Fruit fly (Drosophila melanogaster) whole organism, wandering third instar larva: Measurements from ENCODE around the gene Hipk.

Experiments
- CG32264 ChIP-seq: fragments of 200-800 bp; sonication (Bioruptor generic); optimal IDR thresholded peaks from 2 replicates; lab custom pipeline; 2016; ENCODE audit warnings: missing biosample characterization, missing genetic modification characterization
- CG9705 ChIP-seq: fragments of 200-800 bp; sonication (Bioruptor generic); optimal IDR thresholded peaks from 2 replicates; lab custom pipeline; 2018; ENCODE audit warnings: missing biosample characterization, mild to moderate bottlenecking, missing genetic modification characterization
- CrebA ChIP-seq: fragments of 200-800 bp; sonication (Bioruptor generic); optimal IDR thresholded peaks from 2 replicates; lab custom pipeline; 2016; ENCODE audit warnings: missing biosample characterization, mild to moderate bottlenecking, missing genetic modification characterization, borderline replicate concordance
- Dfd ChIP-seq: fragments of >200 bp; optimal IDR thresholded peaks from 2 replicates; lab custom pipeline; 2017; ENCODE audit warnings: missing biosample characterization, missing genetic modification characterization
- Dif ChIP-seq: fragments of 200-275, 200-300 bp; sonication (Bioruptor generic); optimal IDR thresholded peaks from 2 replicates; lab custom pipeline; 2018; ENCODE audit warnings: missing biosample characterization, missing genetic modification characterization; ENCODE audit not compliant: partially characterized antibody
- GATAd ChIP-seq: sonication (Bioruptor generic); optimal IDR thresholded peaks from 2 replicates; lab custom pipeline; 2016; ENCODE audit warnings: missing biosample characterization, missing genetic modification characterization
- HLH106 ChIP-seq: fragments of 200-800 bp; optimal IDR thresholded peaks from 3 replicates; lab custom pipeline; 2019; ENCODE audit warnings: missing biosample characterization, mild to moderate bottlenecking, missing genetic modification characterization, moderate library complexity
- Hnf4 ChIP-seq: fragments of 200-800 bp; sonication (Bioruptor generic); optimal IDR thresholded peaks from 2 replicates; lab custom pipeline; 2016; ENCODE audit warnings: missing biosample characterization, mild to moderate bottlenecking, missing genetic modification characterization
- Hr78 ChIP-seq: fragments of >200 bp; optimal IDR thresholded peaks from 2 replicates; lab custom pipeline; 2017; ENCODE audit warnings: missing biosample characterization, missing genetic modification characterization
- Hr83 ChIP-seq: fragments of 200-300 bp; sonication (Bioruptor generic); optimal IDR thresholded peaks from 2 replicates; lab custom pipeline; 2016; ENCODE audit warnings: missing biosample characterization, mild to moderate bottlenecking, missing genetic modification characterization, moderate library complexity; ENCODE audit not compliant: poor library complexity, severe bottlenecking
- Jra ChIP-seq: sonication (Bioruptor generic); optimal IDR thresholded peaks from 2 replicates; lab custom pipeline; 2016; ENCODE audit warnings: missing biosample characterization, missing genetic modification characterization
- Mio ChIP-seq: sonication (Bioruptor generic); optimal IDR thresholded peaks from 2 replicates; lab custom pipeline; 2016; ENCODE audit warnings: missing biosample characterization, missing genetic modification characterization
- N ChIP-seq: fragments of >200 bp; optimal IDR thresholded peaks from 2 replicates; lab custom pipeline; 2018; ENCODE audit warnings: missing biosample characterization, missing external identifiers, missing genetic modification characterization
- OdsH ChIP-seq: fragments of 200-800 bp; sonication (Bioruptor generic); optimal IDR thresholded peaks from 2 replicates; lab custom pipeline; 2016; ENCODE audit warnings: missing biosample characterization, mild to moderate bottlenecking, missing genetic modification characterization
- Rel ChIP-seq, 2 experiments: fragments of 200-800 bp; sonication (Bioruptor generic) in 1 of 2; optimal IDR thresholded peaks; 2 replicates in 1 of 2; 3 replicates in 1 of 2; lab custom pipeline; 2016 to 2019; ENCODE audit warnings: mild to moderate bottlenecking in 2 of 2, missing biosample characterization in 2 of 2, missing genetic modification characterization in 2 of 2, moderate library complexity in 1 of 2
- Sp1 ChIP-seq: fragments of 200-800 bp; sonication (Bioruptor generic); optimal IDR thresholded peaks from 3 replicates; lab custom pipeline; 2019; ENCODE audit warnings: missing biosample characterization, mild to moderate bottlenecking, missing genetic modification characterization, moderate library complexity
- Vsx2 ChIP-seq: fragments of 200-300, 225-300 bp; sonication (Bioruptor generic); optimal IDR thresholded peaks from 2 replicates; lab custom pipeline; 2018; ENCODE audit warnings: missing biosample characterization, missing genetic modification characterization; ENCODE audit not compliant: partially characterized antibody
- br ChIP-seq: fragments of 200-800 bp; sonication (Bioruptor generic); optimal IDR thresholded peaks from 2 replicates; lab custom pipeline; 2016; ENCODE audit warnings: missing biosample characterization, missing genetic modification characterization
- brk ChIP-seq: fragments of 200-800 bp; sonication (Bioruptor generic); optimal IDR thresholded peaks from 2 replicates; lab custom pipeline; 2016; ENCODE audit warnings: missing biosample characterization, mild to moderate bottlenecking, missing genetic modification characterization
- dl ChIP-seq, 2 experiments: fragments of 175-275, 200-275 bp in 1 of 2; fragments of 200-275 bp in 1 of 2; sonication (Bioruptor generic); optimal IDR thresholded peaks; lab custom pipeline; 2018; ENCODE audit warnings: mild to moderate bottlenecking in 2 of 2, missing biosample characterization in 2 of 2, missing genetic modification characterization in 2 of 2, moderate library complexity in 2 of 2; ENCODE audit not compliant: partially characterized antibody in 2 of 2, insufficient read depth in 1 of 2
- dmrt93B ChIP-seq: fragments of 200-800 bp; sonication (Bioruptor generic); optimal IDR thresholded peaks from 2 replicates; lab custom pipeline; 2018; ENCODE audit warnings: missing biosample characterization, mild to moderate bottlenecking, missing genetic modification characterization
- dsf ChIP-seq: sonication (Bioruptor generic); optimal IDR thresholded peaks from 2 replicates; lab custom pipeline; 2016; ENCODE audit warnings: missing biosample characterization, missing genetic modification characterization, borderline replicate concordance
- ey ChIP-seq: fragments of 200-800 bp; sonication (Bioruptor generic); optimal IDR thresholded peaks from 2 replicates; lab custom pipeline; 2016; ENCODE audit warnings: missing biosample characterization, missing genetic modification characterization
- foxo ChIP-seq, 2 experiments: fragments of 200-800 bp; sonication (Bioruptor generic); optimal IDR thresholded peaks; 2 replicates in 1 of 2; 3 replicates in 1 of 2; lab custom pipeline; 2016 to 2017; ENCODE audit warnings: missing biosample characterization in 2 of 2, missing genetic modification characterization in 2 of 2
- fru ChIP-seq: fragments of 200-800 bp; sonication (Bioruptor generic); optimal IDR thresholded peaks from 3 replicates; lab custom pipeline; 2016; ENCODE audit warnings: missing biosample characterization, mild to moderate bottlenecking, missing genetic modification characterization
- h ChIP-seq: fragments of 200-800 bp; sonication (Bioruptor generic); optimal IDR thresholded peaks from 3 replicates; lab custom pipeline; 2016; ENCODE audit warnings: missing biosample characterization, mild to moderate bottlenecking, missing genetic modification characterization
- jim ChIP-seq: fragments of 175-275, 200-325 bp; sonication (Bioruptor generic); optimal IDR thresholded peaks from 2 replicates; lab custom pipeline; 2016; ENCODE audit warnings: missing biosample characterization, mild to moderate bottlenecking, missing genetic modification characterization
- pan ChIP-seq: fragments of >200 bp; optimal IDR thresholded peaks from 2 replicates; lab custom pipeline; 2017
- psq ChIP-seq: fragments of 200-800 bp; sonication (Bioruptor generic); optimal IDR thresholded peaks from 3 replicates; lab custom pipeline; 2017; ENCODE audit warnings: missing biosample characterization, mild to moderate bottlenecking, missing genetic modification characterization, moderate library complexity
- rgr ChIP-seq: fragments of 200-800 bp; sonication (Bioruptor generic); optimal IDR thresholded peaks from 3 replicates; lab custom pipeline; 2016; ENCODE audit warnings: missing biosample characterization, mild to moderate bottlenecking, missing genetic modification characterization
- sage ChIP-seq: fragments of 200-800 bp; sonication (Bioruptor generic); optimal IDR thresholded peaks from 2 replicates; lab custom pipeline; 2016; ENCODE audit warnings: missing biosample characterization, mild to moderate bottlenecking, missing genetic modification characterization
- sv ChIP-seq: fragments of 200-800 bp; sonication (Bioruptor generic); optimal IDR thresholded peaks from 3 replicates; lab custom pipeline; 2016; ENCODE audit warnings: missing biosample characterization, missing genetic modification characterization
- tai ChIP-seq: sonication (Bioruptor generic); optimal IDR thresholded peaks from 2 replicates; lab custom pipeline; 2016; ENCODE audit warnings: missing biosample characterization, missing genetic modification characterization
- woc ChIP-seq: sonication (Bioruptor generic); optimal IDR thresholded peaks from 2 replicates; lab custom pipeline; 2016; ENCODE audit warnings: missing biosample characterization, mild to moderate bottlenecking, missing genetic modification characterization

Gene Hipk

DNA sequence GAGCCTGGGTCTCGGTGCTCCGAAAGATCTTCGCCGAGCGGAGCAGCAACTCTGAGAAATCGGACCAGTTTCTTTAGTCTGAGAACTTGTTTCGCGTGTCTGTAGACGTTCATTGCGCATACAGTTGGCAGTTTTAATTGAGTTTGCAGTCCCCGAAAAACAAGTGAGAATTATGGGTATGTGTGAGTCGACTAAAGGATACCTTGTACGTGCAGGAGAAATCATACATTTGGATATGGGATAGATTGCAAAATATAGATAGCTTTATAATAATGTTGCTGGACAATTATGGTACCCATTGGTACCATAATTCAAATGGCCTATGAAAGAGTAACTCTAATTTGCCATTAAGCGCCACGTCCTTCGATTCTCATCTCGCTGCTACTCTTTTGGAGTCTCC, 9.6 kb downstream of the Hipk start:
- TF ChIP-seq Vsx2 (GFP tag; lab: Kevin White, UChicago) (no peak), woc (GFP tag; lab: Kevin White, UChicago) (peak; percentile 75), Rel (GFP tag; optimal IDR thresholded peaks at IDR 0.05; lab: Kevin White, UChicago) (no peak), Rel (tag; optimal IDR thresholded peaks at IDR 0.05; lab: Kevin White, UChicago) (peak; percentile 32)

- TF ChIP-seq Hr78 (GFP tag; lab: Kevin White, UChicago), result no peak
- TF ChIP-seq Sp1 (GFP tag; lab: Kevin White, UChicago), result peak; percentile 91
- TF ChIP-seq sage, result peak; percentile 83
- TF ChIP-seq foxo (GFP tag; optimal IDR thresholded peaks at IDR 0.05; lab: Kevin White, UChicago), result peak; percentile 77 to 93
- peak; percentile 53 for TF ChIP-seq Mio (GFP tag; lab: Kevin White, UChicago)
- TF ChIP-seq sv (GFP tag; lab: Kevin White, UChicago), result peak; percentile 49
- TF ChIP-seq CG32264 (GFP tag; lab: Kevin White, UChicago), result peak; percentile 85
- peak; percentile 85 for TF ChIP-seq Jra
- peak; percentile 80 for TF ChIP-seq dmrt93B (GFP tag; lab: Kevin White, UChicago)
- peak; percentile 44 for TF ChIP-seq Rel (GFP tag; optimal IDR thresholded peaks at IDR 0.05; lab: Kevin White, UChicago)
- TF ChIP-seq Rel (tag; optimal IDR thresholded peaks at IDR 0.05; lab: Kevin White, UChicago), result peak; percentile 71
- peak; percentile 94 for TF ChIP-seq br
- TF ChIP-seq dsf, result no peak
- TF ChIP-seq Hr83 (GFP tag; lab: Kevin White, UChicago), result peak; percentile 66
- TF ChIP-seq OdsH, result peak; percentile 89
- peak; percentile 92 for TF ChIP-seq fru
- peak; percentile 84 for TF ChIP-seq psq (GFP tag; lab: Kevin White, UChicago)
- peak; percentile 90 for TF ChIP-seq HLH106 (tag; lab: Kevin White, UChicago)
- TF ChIP-seq Vsx2 (GFP tag; lab: Kevin White, UChicago), result no peak
- TF ChIP-seq woc (GFP tag; lab: Kevin White, UChicago), result peak; percentile 85
- TF ChIP-seq rgr (GFP tag; lab: Kevin White, UChicago), result peak; percentile 94
- TF ChIP-seq N (GFP tag; lab: Kevin White, UChicago), result no peak
- TF ChIP-seq dl (GFP tag; optimal IDR thresholded peaks at IDR 0.05; lab: Kevin White, UChicago; ENCODE audit: insufficient read depth in 1 of 2, partially characterized antibody in 2 of 2), result no peak
- peak; percentile 66 for TF ChIP-seq brk
- peak; percentile 51 for TF ChIP-seq jim (GFP tag; lab: Kevin White, UChicago)
- no peak for TF ChIP-seq pan
- TF ChIP-seq Dfd (GFP tag; lab: Kevin White, UChicago), result no peak
- peak; percentile 87 for TF ChIP-seq tai
- peak; percentile 95 for TF ChIP-seq h (GFP tag; lab: Kevin White, UChicago)
- peak; percentile 66 for TF ChIP-seq CG9705 (GFP tag; lab: Kevin White, UChicago)
- peak; percentile 93 for TF ChIP-seq Hnf4
- TF ChIP-seq ey (GFP tag; lab: Kevin White, UChicago), result peak; percentile 93
- peak; percentile 50 for TF ChIP-seq GATAd
- TF ChIP-seq CrebA (GFP tag; lab: Kevin White, UChicago), result peak; percentile 71
Measured at dm6 chr3L:552950-553349, 10.1 kb downstream of the Hipk start.

- TF ChIP-seq h (GFP tag; lab: Kevin White, UChicago), result peak; percentile 30
- TF ChIP-seq Sp1 (GFP tag; lab: Kevin White, UChicago), result peak; percentile 0
- TF ChIP-seq Jra, result no peak
- peak; percentile 28 for TF ChIP-seq sv (GFP tag; lab: Kevin White, UChicago)
- no peak for TF ChIP-seq woc (GFP tag; lab: Kevin White, UChicago)
- TF ChIP-seq ey (GFP tag; lab: Kevin White, UChicago), result peak; percentile 21
- TF ChIP-seq N (GFP tag; lab: Kevin White, UChicago), result no peak
- TF ChIP-seq Dfd (GFP tag; lab: Kevin White, UChicago), result no peak
- TF ChIP-seq HLH106 (tag; lab: Kevin White, UChicago), result peak; percentile 35
- no peak for TF ChIP-seq br
- TF ChIP-seq foxo (GFP tag; optimal IDR thresholded peaks at IDR 0.05; lab: Kevin White, UChicago), result peak in 1 of 2 experiments; percentile 59
- TF ChIP-seq dsf, result no peak
- TF ChIP-seq rgr (GFP tag; lab: Kevin White, UChicago), result peak; percentile 19
- TF ChIP-seq Dif, result no peak
- peak; percentile 41 for TF ChIP-seq fru
- no peak for TF ChIP-seq CG32264 (GFP tag; lab: Kevin White, UChicago)
- peak; percentile 30 for TF ChIP-seq Hnf4
- TF ChIP-seq, all 38 proteins: peak for 9
Measured at dm6 chr3L:554577-554976, 11.7 kb downstream of the Hipk start.
